Worm (Caenorhabditis elegans): ENCODE measurements around the gene lin-49.

lin-49 gene

ce11 chrIV:8602877-8603276, 17.6 kb upstream of the lin-49 start, which contains the start of gene Y59H11AR.10:
Gene Y59H11AR.10, plus strand, starts transcription at chrIV:8603177.
- TF ChIP-seq klf-2 (GFP tag; conservative IDR thresholded peaks at IDR 0.05) (no peak), ref-1 (GFP tag; conservative IDR thresholded peaks at IDR 0.05) (no peak), med-1 (GFP tag; optimal IDR thresholded peaks at IDR 0.05; ENCODE audit: insufficient read depth) (no peak), ztf-23 (GFP tag; IDR thresholded peaks at IDR 0.05) (no peak), T22C8.4 (GFP tag; IDR thresholded peaks at IDR 0.05) (no peak), tab-1 (GFP tag; IDR thresholded peaks at IDR 0.05) (no peak), flt-1 (GFP tag; IDR thresholded peaks at IDR 0.05) (no peak), ztf-29 (GFP tag; IDR thresholded peaks at IDR 0.05) (no peak), cog-1 (tag; optimal IDR thresholded peaks at IDR 0.05) (no peak)

- TF ChIP-seq T22C8.4 (GFP tag; IDR thresholded peaks at IDR 0.05) (no peak), ztf-29 (GFP tag; IDR thresholded peaks at IDR 0.05) (no peak), ztf-23 (GFP tag; IDR thresholded peaks at IDR 0.05) (no peak), cog-1 (tag; optimal IDR thresholded peaks at IDR 0.05) (no peak)
These were observed 15.3 kb upstream of the lin-49 start for ce11 chrIV:8605217-8605616.

- TF ChIP-seq ztf-29 (GFP tag; IDR thresholded peaks at IDR 0.05): no peak
- no peak for TF ChIP-seq T22C8.4 (GFP tag; IDR thresholded peaks at IDR 0.05)
- TF ChIP-seq med-1 (GFP tag; optimal IDR thresholded peaks at IDR 0.05; ENCODE audit: insufficient read depth): no peak
- no peak for TF ChIP-seq ref-1 (GFP tag; conservative IDR thresholded peaks at IDR 0.05)
- TF ChIP-seq tab-1 (GFP tag; IDR thresholded peaks at IDR 0.05): no peak
- TF ChIP-seq ztf-23 (GFP tag; IDR thresholded peaks at IDR 0.05): no peak
- no peak for TF ChIP-seq flt-1 (GFP tag; IDR thresholded peaks at IDR 0.05)
- no peak for TF ChIP-seq cog-1 (tag; optimal IDR thresholded peaks at IDR 0.05)
- no peak for TF ChIP-seq klf-2 (GFP tag; conservative IDR thresholded peaks at IDR 0.05)
These were observed 12.3 kb upstream of the lin-49 start for ce11 chrIV:8608204-8608603.

ce11 chrIV:8608934-8609333, 11.5 kb upstream of the lin-49 start, which contains the start of gene F42A9.6:
Gene F42A9.6, plus strand, starts transcription at chrIV:8609234.
- TF ChIP-seq flt-1 (GFP tag; IDR thresholded peaks at IDR 0.05) (no peak), ztf-23 (GFP tag; IDR thresholded peaks at IDR 0.05) (no peak), ref-1 (GFP tag; conservative IDR thresholded peaks at IDR 0.05) (no peak), ztf-29 (GFP tag; IDR thresholded peaks at IDR 0.05) (no peak), tab-1 (GFP tag; IDR thresholded peaks at IDR 0.05) (no peak)

ce11 chrIV:8611886-8612542, 8.5 kb upstream of the lin-49 start, which contains the start of the genes F42A9.17 and cyp-33E2:
Gene F42A9.17, minus strand, starts transcription at chrIV:8611936.
Gene cyp-33E2, plus strand, starts transcription at chrIV:8612334.
- TF ChIP-seq cog-1 (tag; optimal IDR thresholded peaks at IDR 0.05) (no peak), ztf-23 (GFP tag; IDR thresholded peaks at IDR 0.05) (no peak), ztf-29 (GFP tag; IDR thresholded peaks at IDR 0.05) (no peak), tab-1 (GFP tag; IDR thresholded peaks at IDR 0.05) (no peak), med-1 (GFP tag; optimal IDR thresholded peaks at IDR 0.05; ENCODE audit: insufficient read depth) (no peak), T22C8.4 (GFP tag; IDR thresholded peaks at IDR 0.05) (no peak), ref-1 (GFP tag; conservative IDR thresholded peaks at IDR 0.05) (no peak), klf-2 (GFP tag; conservative IDR thresholded peaks at IDR 0.05) (no peak), flt-1 (GFP tag; IDR thresholded peaks at IDR 0.05) (no peak)

- TF ChIP-seq flt-1 (GFP tag; IDR thresholded peaks at IDR 0.05) (no peak), tab-1 (GFP tag; IDR thresholded peaks at IDR 0.05) (no peak), ztf-23 (GFP tag; IDR thresholded peaks at IDR 0.05) (no peak), T22C8.4 (GFP tag; IDR thresholded peaks at IDR 0.05) (no peak), med-1 (GFP tag; optimal IDR thresholded peaks at IDR 0.05; ENCODE audit: insufficient read depth) (no peak), ref-1 (GFP tag; conservative IDR thresholded peaks at IDR 0.05) (no peak)
These were observed 5.8 kb upstream of the lin-49 start, which contains the start of gene cyp-33E3 for ce11 chrIV:8614680-8615079. Gene cyp-33E3, plus strand, starts transcription at chrIV:8614995.

ce11 chrIV:8615314-8615713, 5.2 kb upstream of the lin-49 start:
- no peak for TF ChIP-seq ztf-23 (GFP tag; IDR thresholded peaks at IDR 0.05)
- no peak for TF ChIP-seq med-1 (GFP tag; optimal IDR thresholded peaks at IDR 0.05; ENCODE audit: insufficient read depth)
- TF ChIP-seq T22C8.4 (GFP tag; IDR thresholded peaks at IDR 0.05): no peak
- no peak for TF ChIP-seq ztf-29 (GFP tag; IDR thresholded peaks at IDR 0.05)
- no peak for TF ChIP-seq cog-1 (tag; optimal IDR thresholded peaks at IDR 0.05)
- no peak for TF ChIP-seq flt-1 (GFP tag; IDR thresholded peaks at IDR 0.05)
- no peak for TF ChIP-seq klf-2 (GFP tag; conservative IDR thresholded peaks at IDR 0.05)
- no peak for TF ChIP-seq ref-1 (GFP tag; conservative IDR thresholded peaks at IDR 0.05)

ce11 chrIV:8617047-8617446, 3.4 kb upstream of the lin-49 start, which contains the start of the genes F42A9.7 and F42A9.3:
Gene F42A9.7, minus strand, starts transcription at chrIV:8617147.
Gene F42A9.3, plus strand, starts transcription at chrIV:8617260.
- TF ChIP-seq ref-1 (GFP tag; conservative IDR thresholded peaks at IDR 0.05) (no peak), flt-1 (GFP tag; IDR thresholded peaks at IDR 0.05) (no peak)

- TF ChIP-seq klf-2 (GFP tag; conservative IDR thresholded peaks at IDR 0.05): no peak
- no peak for TF ChIP-seq flt-1 (GFP tag; IDR thresholded peaks at IDR 0.05)
- TF ChIP-seq tab-1 (GFP tag; IDR thresholded peaks at IDR 0.05): no peak
These were observed 1.8 kb upstream of the lin-49 start, which contains the start of gene F42A9.8 for ce11 chrIV:8618698-8619097. Gene F42A9.8, minus strand, starts transcription at chrIV:8618785.

ce11 chrIV:8625730-8626129, 5.2 kb downstream of the lin-49 start:
- TF ChIP-seq flt-1 (GFP tag; IDR thresholded peaks at IDR 0.05) (no peak), ref-1 (GFP tag; conservative IDR thresholded peaks at IDR 0.05) (no peak), klf-2 (GFP tag; conservative IDR thresholded peaks at IDR 0.05) (no peak), ztf-23 (GFP tag; IDR thresholded peaks at IDR 0.05) (no peak), T22C8.4 (GFP tag; IDR thresholded peaks at IDR 0.05) (no peak), cog-1 (tag; optimal IDR thresholded peaks at IDR 0.05) (no peak), ztf-29 (GFP tag; IDR thresholded peaks at IDR 0.05) (no peak), tab-1 (GFP tag; IDR thresholded peaks at IDR 0.05) (no peak), med-1 (GFP tag; optimal IDR thresholded peaks at IDR 0.05; ENCODE audit: insufficient read depth) (no peak)

Measured in whole organism, midembryonic.